Worm (Caenorhabditis elegans) whole organism, L4 larva: ENCODE results near the gene F16G10.5.

Source experiments
- ceh-82 ChIP-seq: sonication (generic microtip); optimal IDR thresholded peaks from 2 replicates; lab custom pipeline; 2017; ENCODE audit warnings: missing biosample characterization, missing genetic modification characterization
- egl-27 ChIP-seq: sonication (generic microtip); optimal IDR thresholded peaks from 3 replicates; lab custom pipeline; 2017; ENCODE audit warnings: missing biosample characterization, missing genetic modification reagents, missing genetic modification characterization
- hlh-11 ChIP-seq: fragments of 200-800 bp; sonication (Bioruptor generic); optimal IDR thresholded peaks from 2 replicates; lab custom pipeline; 2018; ENCODE audit warnings: mild to moderate bottlenecking, missing genetic modification characterization, missing compliant biosample characterization
- lin-1 ChIP-seq: fragments of 200-800 bp; sonication (Bioruptor generic); IDR thresholded peaks from 2 replicates; pipeline ENCODE4 v1.3.6; 2022; ENCODE audit warnings: missing genetic modification reagents, missing genetic modification characterization, missing compliant biosample characterization
- mxl-2 ChIP-seq: fragments of 200-800 bp; sonication (Bioruptor generic); conservative IDR thresholded peaks from 2 replicates; pipeline ENCODE4 v1.3.6; 2022; ENCODE audit warnings: missing genetic modification reagents, missing genetic modification characterization, missing compliant biosample characterization
- nhr-102 ChIP-seq: sonication (generic microtip); optimal IDR thresholded peaks from 2 replicates; lab custom pipeline; 2016; ENCODE audit warnings: mild to moderate bottlenecking, missing genetic modification characterization, moderate library complexity, missing compliant biosample characterization
- nhr-28 ChIP-seq: fragments of 150-350 bp; optimal IDR thresholded peaks from 2 replicates; lab custom pipeline; 2014; ENCODE audit warnings: missing biosample characterization, missing genetic modification characterization
- nhr-77 ChIP-seq: fragments of 150-350 bp; optimal IDR thresholded peaks from 2 replicates; lab custom pipeline; 2014; ENCODE audit warnings: missing biosample characterization, missing genetic modification characterization
- set-16 ChIP-seq: fragments of 200-800 bp; sonication (Bioruptor generic); IDR thresholded peaks from 2 replicates; pipeline ENCODE4 v1.3.6; 2022; ENCODE audit warnings: missing genetic modification reagents, missing genetic modification characterization, missing compliant biosample characterization
- snpc-1.2 ChIP-seq: fragments of 200-800 bp; sonication (Bioruptor generic); IDR thresholded peaks from 2 replicates; pipeline ENCODE4 v1.3.6; 2022; ENCODE audit warnings: missing genetic modification reagents, missing genetic modification characterization, missing compliant biosample characterization
- zfp-3 ChIP-seq: fragments of 200-800 bp; sonication (Bioruptor generic); conservative IDR thresholded peaks from 2 replicates; pipeline ENCODE4 v1.3.6; 2022; ENCODE audit warnings: missing genetic modification reagents, missing genetic modification characterization, missing compliant biosample characterization
- ztf-11 ChIP-seq: fragments of 150-350 bp; optimal IDR thresholded peaks from 2 replicates; lab custom pipeline; 2014; ENCODE audit warnings: missing biosample characterization, missing genetic modification characterization

ce11 chrII:2366623-2367365 lies at the start of gene F16G10.5, which contains the start of gene F43C11.12:
- TF ChIP-seq ztf-11 (no peak), nhr-77 (no peak), set-16 (GFP tag; lab: Robert Waterston, UW) (no peak), nhr-102 (tag; lab: Kevin White, UChicago) (no peak), ceh-82 (tag; lab: Kevin White, UChicago) (no peak), egl-27 (tag; lab: Kevin White, UChicago) (no peak), nhr-28 (no peak), zfp-3 (no peak), snpc-1.2 (GFP tag; lab: Robert Waterston, UW) (no peak), hlh-11 (tag; lab: Kevin White, UChicago) (no peak), mxl-2 (GFP tag; lab: Robert Waterston, UW) (no peak), lin-1 (GFP tag; lab: Robert Waterston, UW) (no peak)
